Worm (Caenorhabditis elegans): ENCODE results near the gene cah-5.

Gene cah-5

ce11 chrX:7057357-7057756, 37.5 kb downstream of the cah-5 start, which contains the start of gene B0403.5:
TSS of gene B0403.5 (plus strand) at chrX:7057724.
- TF ChIP-seq elt-3 (tag; optimal IDR thresholded peaks at IDR 0.05): no peak
- TF ChIP-seq lsy-2 (tag; optimal IDR thresholded peaks at IDR 0.05): no peak
- TF ChIP-seq cnd-1 (tag; optimal IDR thresholded peaks at IDR 0.05): no peak
- no peak for TF ChIP-seq hlh-1 (tag; optimal IDR thresholded peaks at IDR 0.05)
- no peak for TF ChIP-seq ces-1 (GFP tag; optimal IDR thresholded peaks at IDR 0.05)
- TF ChIP-seq tbx-8 (GFP tag; optimal IDR thresholded peaks at IDR 0.05): no peak
- TF ChIP-seq elt-1 (tag; optimal IDR thresholded peaks at IDR 0.05; ENCODE audit: borderline replicate concordance, insufficient read depth): no peak
- TF ChIP-seq mab-5 (tag; optimal IDR thresholded peaks at IDR 0.05): no peak
- TF ChIP-seq ceh-83 (GFP tag; optimal IDR thresholded peaks at IDR 0.05): no peak
- no peak for TF ChIP-seq lin-13 (tag; optimal IDR thresholded peaks at IDR 0.05)
- TF ChIP-seq nhr-237 (tag; optimal IDR thresholded peaks at IDR 0.05): no peak
- no peak for TF ChIP-seq nhr-12 (tag; optimal IDR thresholded peaks at IDR 0.05)
- no peak for TF ChIP-seq nhr-76 (tag; optimal IDR thresholded peaks at IDR 0.05)
- TF ChIP-seq blmp-1 (tag; optimal IDR thresholded peaks at IDR 0.05): no peak
- TF ChIP-seq pha-4 (tag; optimal IDR thresholded peaks at IDR 0.05): no peak

ce11 chrX:7061265-7061664, 41.4 kb downstream of the cah-5 start:
- no peak for TF ChIP-seq ztf-11 (tag; optimal IDR thresholded peaks at IDR 0.05)
- no peak for TF ChIP-seq lin-13 (tag; optimal IDR thresholded peaks at IDR 0.05)
- no peak for TF ChIP-seq snpc-4 (tag; optimal IDR thresholded peaks at IDR 0.05)
- no peak for TF ChIP-seq pha-4 (tag; optimal IDR thresholded peaks at IDR 0.05)
- TF ChIP-seq sem-2 (GFP tag; optimal IDR thresholded peaks at IDR 0.05): no peak
- TF ChIP-seq flh-1 (GFP tag; optimal IDR thresholded peaks at IDR 0.05): no peak
- TF ChIP-seq cnd-1 (tag; optimal IDR thresholded peaks at IDR 0.05): no peak
- TF ChIP-seq lsy-2 (tag; optimal IDR thresholded peaks at IDR 0.05): no peak
- TF ChIP-seq drap-1 (GFP tag; optimal IDR thresholded peaks at IDR 0.05): no peak

- TF ChIP-seq unc-120 (tag; optimal IDR thresholded peaks at IDR 0.05; ENCODE audit: poor library complexity, severe bottlenecking) (no peak), unc-39 (tag; optimal IDR thresholded peaks at IDR 0.05) (no peak), nhr-2 (tag; optimal IDR thresholded peaks at IDR 0.05) (no peak), blmp-1 (tag; optimal IDR thresholded peaks at IDR 0.05) (no peak), mep-1 (tag; optimal IDR thresholded peaks at IDR 0.05) (no peak), elt-1 (tag; optimal IDR thresholded peaks at IDR 0.05; ENCODE audit: borderline replicate concordance, insufficient read depth) (no peak), unc-62 (GFP tag; optimal IDR thresholded peaks at IDR 0.05) (no peak), ham-2 (GFP tag; optimal IDR thresholded peaks at IDR 0.05) (no peak), nhr-237 (tag; optimal IDR thresholded peaks at IDR 0.05) (no peak), ceh-39 (tag; optimal IDR thresholded peaks at IDR 0.05) (no peak)
Observed at ce11 chrX:7063236-7063635, 43.4 kb downstream of the cah-5 start, which contains the start of gene B0403.3. TSS of gene B0403.3 (minus strand) at chrX:7063336.

ce11 chrX:7066003-7066402, 46.2 kb downstream of the cah-5 start:
- TF ChIP-seq unc-120 (tag; optimal IDR thresholded peaks at IDR 0.05; ENCODE audit: poor library complexity, severe bottlenecking) (no peak), sem-2 (GFP tag; optimal IDR thresholded peaks at IDR 0.05) (no peak), elt-1 (tag; optimal IDR thresholded peaks at IDR 0.05; ENCODE audit: borderline replicate concordance, insufficient read depth) (no peak), nhr-2 (tag; optimal IDR thresholded peaks at IDR 0.05) (no peak), unc-39 (tag; optimal IDR thresholded peaks at IDR 0.05) (no peak), mab-5 (tag; optimal IDR thresholded peaks at IDR 0.05) (no peak), blmp-1 (tag; optimal IDR thresholded peaks at IDR 0.05) (no peak), nhr-76 (tag; optimal IDR thresholded peaks at IDR 0.05) (no peak), hlh-1 (tag; optimal IDR thresholded peaks at IDR 0.05) (no peak), ceh-43 (GFP tag; optimal IDR thresholded peaks at IDR 0.05) (no peak), lin-32 (GFP tag; optimal IDR thresholded peaks at IDR 0.05) (no peak), ztf-11 (tag; optimal IDR thresholded peaks at IDR 0.05) (no peak)

DNA sequence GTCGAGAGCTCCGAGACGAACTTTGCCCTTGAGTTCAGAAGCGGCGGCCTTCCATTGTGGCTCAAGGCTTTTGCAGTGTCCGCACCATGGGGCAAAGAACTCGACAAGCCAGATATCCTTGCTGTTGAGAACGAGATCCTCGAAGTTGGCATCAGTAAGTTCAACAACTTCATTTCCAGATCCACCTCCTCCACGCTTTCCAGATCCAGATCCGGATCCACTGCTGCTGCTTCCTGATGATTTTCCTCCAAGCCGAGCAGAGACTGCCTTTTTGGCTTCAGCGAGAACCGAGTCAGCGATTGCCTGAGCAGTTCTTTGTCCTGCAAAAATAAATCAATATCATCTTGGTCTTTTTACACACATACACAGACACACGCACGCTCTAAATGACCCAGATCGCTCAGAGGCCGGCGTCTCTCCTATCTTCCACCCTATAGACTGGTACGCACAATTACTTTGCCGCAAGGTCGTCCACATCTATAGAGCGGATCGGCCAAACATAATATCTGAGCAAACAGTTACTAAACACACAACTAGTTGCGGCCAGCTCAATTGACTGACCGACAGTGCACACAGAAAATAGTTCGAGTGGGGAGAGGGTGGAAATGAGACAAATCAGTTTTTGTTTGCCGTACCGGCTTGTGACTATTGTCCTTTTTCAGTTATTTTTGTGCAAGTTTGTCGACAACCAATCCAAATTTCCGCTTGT, 47.6 kb downstream of the cah-5 start:
- TF ChIP-seq hlh-1 (tag; optimal IDR thresholded peaks at IDR 0.05) (no peak), pha-4 (tag; optimal IDR thresholded peaks at IDR 0.05) (peak; percentile 27), ceh-39 (tag; optimal IDR thresholded peaks at IDR 0.05) (no peak), flh-1 (GFP tag; optimal IDR thresholded peaks at IDR 0.05) (no peak), nhr-76 (tag; optimal IDR thresholded peaks at IDR 0.05) (no peak), cnd-1 (tag; optimal IDR thresholded peaks at IDR 0.05) (no peak), nhr-2 (tag; optimal IDR thresholded peaks at IDR 0.05) (peak; percentile 41)
